Worm (Caenorhabditis elegans): ENCODE measurements around the gene Y22D7AL.16.

Gene Y22D7AL.16

DNA sequence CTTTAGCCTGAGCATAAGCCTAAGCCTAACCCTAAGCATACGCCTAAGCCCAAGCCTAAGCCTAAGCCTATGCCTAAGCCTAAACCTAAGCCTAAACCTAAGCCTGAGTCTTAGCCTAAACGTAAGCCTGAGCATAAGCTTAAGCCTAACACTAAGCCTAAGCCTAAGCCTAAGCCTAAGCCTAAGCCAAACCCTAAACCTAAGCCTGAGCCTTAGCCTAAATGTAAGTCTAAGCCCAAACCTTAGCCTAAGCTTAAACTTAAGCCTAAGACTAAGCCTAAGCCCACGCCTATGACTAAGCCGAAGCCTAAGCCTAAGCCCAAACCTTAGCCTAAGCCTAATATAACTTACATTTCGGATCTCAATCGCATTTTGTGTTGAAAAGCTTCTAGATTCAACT, 39.0 kb upstream of the Y22D7AL.16 start:
- TF ChIP-seq mab-5 (tag; optimal IDR thresholded peaks at IDR 0.05) (no peak), nhr-12 (tag; optimal IDR thresholded peaks at IDR 0.05) (no peak), ama-1 (optimal IDR thresholded peaks at IDR 0.05) (no peak), aly-2 (tag; optimal IDR thresholded peaks at IDR 0.05) (no peak), mbf-1 (tag; optimal IDR thresholded peaks at IDR 0.05) (no peak), dmd-4 (tag; optimal IDR thresholded peaks at IDR 0.05) (no peak), sma-9 (GFP tag; optimal IDR thresholded peaks at IDR 0.05) (no peak), sma-9 (tag; optimal IDR thresholded peaks at IDR 0.05) (no peak), sem-4 (tag; optimal IDR thresholded peaks at IDR 0.05) (no peak)

DNA sequence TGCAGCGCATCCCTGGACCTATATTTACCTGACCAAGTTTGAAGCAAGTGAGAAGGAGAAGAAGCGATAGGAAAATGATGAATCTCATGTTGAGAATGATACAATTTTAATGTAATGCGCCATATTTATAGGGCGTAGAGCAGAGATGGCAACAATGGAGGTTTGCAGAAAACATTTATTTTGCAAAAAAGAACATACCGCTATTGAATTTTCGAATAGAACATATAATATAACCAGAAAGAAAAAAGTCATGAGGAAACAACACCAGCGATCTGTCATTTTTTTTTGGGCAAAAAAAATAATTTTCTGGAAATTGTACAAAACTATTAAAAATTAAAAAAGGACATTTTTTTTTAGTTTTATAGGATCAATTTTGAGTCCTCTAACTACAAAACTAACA, 37.3 kb upstream of the Y22D7AL.16 start, which contains the start of gene spex-3:
Gene spex-3, minus strand, starts transcription at position 101 of the 400 bp plus-strand sequence.
- TF ChIP-seq nhr-11 (tag; optimal IDR thresholded peaks at IDR 0.05) (no peak), nhr-77 (tag; optimal IDR thresholded peaks at IDR 0.05) (no peak), ztf-1 (GFP tag; conservative IDR thresholded peaks at IDR 0.05) (no peak), nhr-12 (tag; optimal IDR thresholded peaks at IDR 0.05) (no peak), blmp-1 (tag; optimal IDR thresholded peaks at IDR 0.05; ENCODE audit: insufficient read depth) (no peak), nhr-25 (tag; optimal IDR thresholded peaks at IDR 0.05) (no peak), sma-3 (GFP tag; optimal IDR thresholded peaks at IDR 0.05) (no peak), ceh-16 (tag; optimal IDR thresholded peaks at IDR 0.05) (no peak), dmd-4 (tag; optimal IDR thresholded peaks at IDR 0.05) (no peak), peb-1 (tag; optimal IDR thresholded peaks at IDR 0.05) (no peak)

DNA sequence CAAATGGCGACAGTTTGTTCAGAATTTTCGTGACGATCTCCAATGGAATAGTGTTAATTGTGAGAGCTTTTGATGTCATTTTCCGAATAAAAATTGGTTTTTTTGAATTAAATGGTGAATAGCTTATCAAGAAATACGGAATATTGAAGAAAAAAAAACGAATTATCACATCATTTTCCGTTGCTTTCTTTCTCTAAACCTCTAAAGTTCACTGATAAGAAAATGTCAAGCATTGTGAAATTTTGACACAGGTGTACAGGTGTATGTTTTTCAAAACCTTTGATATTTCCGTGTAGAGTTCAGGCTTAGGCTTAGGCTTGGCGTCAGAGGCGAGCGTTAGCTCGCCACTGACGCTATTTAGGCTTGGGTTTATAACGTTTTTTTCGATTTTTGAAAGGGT, 33.8 kb upstream of the Y22D7AL.16 start, which contains the start of gene fbxa-74:
Gene fbxa-74, minus strand, starts transcription at position 145 of the 400 bp plus-strand sequence.
- TF ChIP-seq C34F6.9 (tag; optimal IDR thresholded peaks at IDR 0.05) (no peak), fos-1 (tag; optimal IDR thresholded peaks at IDR 0.05) (peak; percentile 67)

DNA sequence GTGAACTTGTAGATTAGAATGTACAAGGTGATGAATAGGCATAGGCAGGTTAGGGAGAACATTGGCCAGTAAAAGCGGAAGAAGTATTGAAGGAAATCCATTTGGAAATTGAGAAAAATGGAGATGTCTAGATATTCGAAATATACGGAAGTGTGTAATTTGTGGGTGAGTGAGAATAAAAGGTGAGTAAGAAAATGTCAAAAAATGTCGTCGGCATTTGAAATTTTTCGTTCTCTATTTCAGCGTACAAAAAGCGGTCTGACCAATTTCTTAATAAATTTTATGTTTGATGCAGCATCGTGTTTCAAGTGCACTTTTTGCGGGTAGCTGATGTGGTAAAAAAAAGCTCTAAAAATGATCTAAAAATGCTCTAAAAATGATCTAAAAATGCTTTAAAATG, 30.0 kb upstream of the Y22D7AL.16 start, which contains the start of gene srd-64:
Gene srd-64, minus strand, starts transcription at position 101 of the 400 bp plus-strand sequence.
- no peak for TF ChIP-seq elt-1 (tag; optimal IDR thresholded peaks at IDR 0.05)
- TF ChIP-seq nhr-12 (tag; optimal IDR thresholded peaks at IDR 0.05), result no peak
- TF ChIP-seq nhr-129 (tag; optimal IDR thresholded peaks at IDR 0.05), result no peak
- no peak for TF ChIP-seq C34F6.9 (tag; optimal IDR thresholded peaks at IDR 0.05)

DNA sequence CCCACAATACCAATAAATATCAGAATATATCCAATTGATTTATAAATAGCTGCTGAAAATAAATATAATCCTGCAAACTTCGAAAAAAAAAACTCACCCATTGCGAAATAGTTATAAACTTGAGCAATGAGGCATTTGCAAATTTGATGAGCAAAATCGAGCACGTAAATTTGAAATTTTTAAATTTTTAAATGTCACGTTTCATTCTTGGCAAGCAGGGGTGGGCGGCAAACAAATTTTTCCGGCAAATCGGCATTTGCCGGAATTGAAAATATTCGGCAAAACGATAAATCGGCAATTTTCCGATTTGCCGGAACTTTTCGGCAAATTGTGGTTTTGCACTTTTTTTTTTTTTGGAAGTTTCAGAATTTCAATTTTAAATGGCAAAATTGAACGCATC, 24.9 kb upstream of the Y22D7AL.16 start, which contains the start of gene Y22D7AR.14:
Gene Y22D7AR.14, minus strand, starts transcription at position 101 of the 400 bp plus-strand sequence.
- TF ChIP-seq lin-13 (GFP tag; optimal IDR thresholded peaks at IDR 0.05), result no peak
- TF ChIP-seq skn-1 (tag; optimal IDR thresholded peaks at IDR 0.05), result no peak
- TF ChIP-seq nhr-237 (tag; optimal IDR thresholded peaks at IDR 0.05), result no peak
- TF ChIP-seq nhr-11 (tag; optimal IDR thresholded peaks at IDR 0.05), result no peak
- TF ChIP-seq sma-9 (GFP tag; optimal IDR thresholded peaks at IDR 0.05), result no peak
- TF ChIP-seq sma-9 (tag; optimal IDR thresholded peaks at IDR 0.05), result no peak
- TF ChIP-seq mdl-1 (tag; optimal IDR thresholded peaks at IDR 0.05), result no peak
- TF ChIP-seq lin-11 (tag; optimal IDR thresholded peaks at IDR 0.05), result no peak
- TF ChIP-seq nhr-12 (tag; optimal IDR thresholded peaks at IDR 0.05), result no peak
- no peak for TF ChIP-seq Y55F3AM.14 (GFP tag; optimal IDR thresholded peaks at IDR 0.05)
- no peak for TF ChIP-seq fos-1 (tag; optimal IDR thresholded peaks at IDR 0.05)
- TF ChIP-seq alr-1 (tag; optimal IDR thresholded peaks at IDR 0.05), result no peak
- no peak for TF ChIP-seq nhr-21 (tag; optimal IDR thresholded peaks at IDR 0.05)
- no peak for TF ChIP-seq C34F6.9 (tag; optimal IDR thresholded peaks at IDR 0.05)
- no peak for TF ChIP-seq lsy-2 (tag; optimal IDR thresholded peaks at IDR 0.05)

DNA sequence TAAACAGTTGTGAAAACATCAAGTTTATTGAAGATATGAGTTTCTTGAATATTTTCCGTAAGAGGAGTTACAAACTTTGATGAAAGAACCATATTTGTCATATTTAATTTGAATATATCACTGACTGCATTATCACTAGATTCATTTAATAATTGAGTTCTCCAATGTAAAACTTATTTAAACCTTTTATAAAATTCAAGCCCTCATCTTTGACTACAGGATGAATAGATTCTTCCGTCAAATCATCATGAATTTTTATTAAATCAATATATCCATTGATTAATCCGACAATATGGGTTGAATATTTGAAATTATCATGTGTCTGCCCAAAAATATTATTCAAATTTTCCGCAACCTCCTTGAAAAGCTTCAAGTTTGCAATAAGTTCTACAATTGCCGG, 23.0 kb upstream of the Y22D7AL.16 start, which contains the start of gene Y22D7AR.7:
Gene Y22D7AR.7, minus strand, starts transcription at position 101 of the 400 bp plus-strand sequence.
- TF ChIP-seq nhr-23 (tag; optimal IDR thresholded peaks at IDR 0.05) (no peak), unc-62 (GFP tag; optimal IDR thresholded peaks at IDR 0.05) (no peak), nhr-21 (tag; optimal IDR thresholded peaks at IDR 0.05) (no peak), sem-4 (tag; optimal IDR thresholded peaks at IDR 0.05) (no peak), lin-11 (tag; optimal IDR thresholded peaks at IDR 0.05) (no peak), nhr-237 (tag; optimal IDR thresholded peaks at IDR 0.05) (no peak), egl-27 (tag; optimal IDR thresholded peaks at IDR 0.05) (no peak), fos-1 (tag; optimal IDR thresholded peaks at IDR 0.05) (no peak), elt-3 (tag; optimal IDR thresholded peaks at IDR 0.05) (no peak)

Measured in whole organism, L2 larva.